Fruit fly (Drosophila melanogaster) whole organism, wandering third instar larva: ENCODE results near the gene CG2887.

Experiments
- br ChIP-seq: fragments of 200-800 bp; sonication (Bioruptor generic); optimal IDR thresholded peaks from 2 replicates; lab custom pipeline; 2016; ENCODE audit warnings: missing biosample characterization, missing genetic modification characterization
- brk ChIP-seq: fragments of 200-800 bp; sonication (Bioruptor generic); optimal IDR thresholded peaks from 2 replicates; lab custom pipeline; 2016; ENCODE audit warnings: missing biosample characterization, mild to moderate bottlenecking, missing genetic modification characterization
- ey ChIP-seq: fragments of 200-800 bp; sonication (Bioruptor generic); optimal IDR thresholded peaks from 2 replicates; lab custom pipeline; 2016; ENCODE audit warnings: missing biosample characterization, missing genetic modification characterization

dm6 chrX:10496319-10496718 lies 18.0 kb upstream of the CG2887 start:
- TF ChIP-seq br (GFP tag; lab: Kevin White, UChicago): no peak
- TF ChIP-seq ey (GFP tag; lab: Kevin White, UChicago): no peak
- no peak for TF ChIP-seq brk (GFP tag; lab: Kevin White, UChicago)
